Fruit fly (Drosophila melanogaster): Measurements from ENCODE around the gene CG6184.

DNA sequence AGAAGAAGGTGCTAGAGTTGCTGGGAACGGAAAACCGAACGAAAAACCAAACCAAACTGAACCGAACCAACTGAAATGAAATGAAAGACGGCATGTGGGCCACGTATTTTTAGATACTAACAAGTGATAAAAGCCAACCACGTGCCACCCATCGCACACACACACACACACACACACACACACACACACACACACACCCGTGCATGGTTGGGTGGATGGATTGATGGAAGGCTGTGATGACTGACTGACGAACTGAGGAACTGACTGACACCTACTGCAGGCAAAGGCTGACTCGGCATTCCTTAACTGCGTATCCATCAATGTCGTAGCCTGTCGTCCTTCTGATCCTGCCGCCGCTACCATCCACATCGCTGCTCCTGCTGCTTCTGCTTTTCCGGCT, 24.8 kb upstream of the CG6184 start:
- TF ChIP-seq kay (GFP tag; ENCODE audit: borderline replicate concordance): no peak
- TF ChIP-seq CG12768 (GFP tag; optimal IDR thresholded peaks at IDR 0.05): no peak
- no peak for TF ChIP-seq Clk (GFP tag; optimal IDR thresholded peaks at IDR 0.05)
- no peak for TF ChIP-seq cic (GFP tag; optimal IDR thresholded peaks at IDR 0.05)
- no peak for TF ChIP-seq ovo (GFP tag; optimal IDR thresholded peaks at IDR 0.05)

All from whole organism, adult.